Worm (Caenorhabditis elegans) whole organism, L4 larva: ENCODE measurements around the gene panl-2.

Experiments
- R02D3.7 ChIP-seq: fragments of 150-350 bp; sonication (generic microtip); optimal IDR thresholded peaks from 3 replicates; lab custom pipeline; 2014; ENCODE audit warnings: missing biosample characterization, missing genetic modification characterization
- T20F7.1 ChIP-seq: fragments of 200-800 bp; sonication (Bioruptor generic); optimal IDR thresholded peaks from 2 replicates; lab custom pipeline; 2018; ENCODE audit warnings: mild to moderate bottlenecking, missing genetic modification characterization, missing compliant biosample characterization
- Y48G9A.11 ChIP-seq: fragments of 200-800 bp; sonication (Bioruptor generic); IDR thresholded peaks from 2 replicates; pipeline ENCODE4 v1.3.6; 2022; ENCODE audit warnings: missing genetic modification reagents, missing genetic modification characterization, missing compliant biosample characterization
- aha-1 ChIP-seq: fragments of 150-350 bp; peaks from one replicate; lab custom pipeline; 2014; ENCODE audit warnings: missing biosample characterization, missing genetic modification characterization
- ama-1 ChIP-seq: fragments of 150-350 bp; optimal IDR thresholded peaks from 2 replicates; lab custom pipeline; 2014; ENCODE audit warnings: inconsistent platforms, mixed read lengths
- attf-4 ChIP-seq: sonication (generic microtip); optimal IDR thresholded peaks from 3 replicates; lab custom pipeline; 2017; ENCODE audit warnings: missing biosample characterization, missing genetic modification characterization
- ceh-20 ChIP-seq: fragments of 200-800 bp; sonication (Bioruptor generic); IDR thresholded peaks from 2 replicates; pipeline ENCODE4 v1.3.6; 2022; ENCODE audit warnings: missing genetic modification reagents, missing genetic modification characterization, missing compliant biosample characterization
- ceh-28 ChIP-seq: fragments of 150-350 bp; optimal IDR thresholded peaks from 2 replicates; lab custom pipeline; 2014; ENCODE audit warnings: missing biosample characterization, missing genetic modification reagents, missing genetic modification characterization
- ceh-32 ChIP-seq: sonication (generic microtip); optimal IDR thresholded peaks from 2 replicates; lab custom pipeline; 2016; ENCODE audit warnings: mild to moderate bottlenecking, missing genetic modification characterization, missing compliant biosample characterization; ENCODE audit not compliant: poor library complexity
- ceh-62 ChIP-seq: sonication (generic microtip); optimal IDR thresholded peaks from 2 replicates; lab custom pipeline; 2017; ENCODE audit warnings: missing biosample characterization, missing genetic modification characterization
- daf-16 ChIP-seq, 3 experiments: sonication (generic microtip); optimal IDR thresholded peaks; 2 replicates each; lab custom pipeline; 2016 to 2017; ENCODE audit warnings: missing genetic modification characterization in 3 of 3, missing genetic modification reagents in 3 of 3, mild to moderate bottlenecking in 2 of 3, missing compliant biosample characterization in 2 of 3, missing biosample characterization in 1 of 3, moderate library complexity in 1 of 3
- daf-19 ChIP-seq: fragments of 200-800 bp; sonication (Bioruptor generic); conservative IDR thresholded peaks from 2 replicates; pipeline ENCODE4 v1.3.6; 2022; ENCODE audit warnings: missing genetic modification characterization, missing compliant biosample characterization
- dmd-6 ChIP-seq: fragments of 200-800 bp; sonication (Bioruptor generic); IDR thresholded peaks from 2 replicates; pipeline ENCODE4 v1.3.6; 2022; ENCODE audit warnings: missing genetic modification reagents, missing genetic modification characterization, missing compliant biosample characterization
- dpl-1 ChIP-seq: fragments of 150-350 bp; optimal IDR thresholded peaks from 2 replicates; lab custom pipeline; 2014; ENCODE audit warnings: missing biosample characterization, missing genetic modification reagents, missing genetic modification characterization
- hlh-30 ChIP-seq: sonication (generic microtip); optimal IDR thresholded peaks from 2 replicates; lab custom pipeline; 2017; ENCODE audit warnings: antibody characterized with exemption, mild to moderate bottlenecking, missing genetic modification characterization, missing compliant biosample characterization; ENCODE audit not compliant: insufficient read depth
- hmg-1.1 ChIP-seq: fragments of 200-800 bp; sonication (Bioruptor generic); IDR thresholded peaks from 2 replicates; pipeline ENCODE4 v1.3.6; 2022; ENCODE audit warnings: missing genetic modification reagents, missing genetic modification characterization, missing compliant biosample characterization
- lin-38 ChIP-seq: fragments of 200-800 bp; sonication (Bioruptor generic); IDR thresholded peaks from 2 replicates; pipeline ENCODE4 v1.3.6; 2022; ENCODE audit warnings: missing genetic modification reagents, missing genetic modification characterization, missing compliant biosample characterization
- lsy-2 ChIP-seq, 2 experiments: fragments of 150-350 bp in 1 of 2; sonication (generic microtip) in 1 of 2; optimal IDR thresholded peaks; 2 replicates each; lab custom pipeline; 2014 to 2017; ENCODE audit warnings: missing biosample characterization in 2 of 2, missing genetic modification characterization in 2 of 2
- madf-9 ChIP-seq: fragments of 200-800 bp; sonication (Bioruptor generic); conservative IDR thresholded peaks from 2 replicates; pipeline ENCODE4 v1.3.6; 2022; ENCODE audit warnings: missing genetic modification reagents, missing genetic modification characterization, missing compliant biosample characterization
- mep-1 ChIP-seq: fragments of 150-350 bp; sonication (generic microtip); optimal IDR thresholded peaks from 3 replicates; lab custom pipeline; 2014; ENCODE audit warnings: missing biosample characterization, missing genetic modification characterization
- mes-2 ChIP-seq: sonication (generic microtip); optimal IDR thresholded peaks from 2 replicates; lab custom pipeline; 2016; ENCODE audit warnings: missing genotype, mild to moderate bottlenecking, missing genetic modification characterization, missing compliant biosample characterization; ENCODE audit not compliant: poor library complexity, severe bottlenecking
- mxl-2 ChIP-seq: fragments of 200-800 bp; sonication (Bioruptor generic); conservative IDR thresholded peaks from 2 replicates; pipeline ENCODE4 v1.3.6; 2022; ENCODE audit warnings: missing genetic modification reagents, missing genetic modification characterization, missing compliant biosample characterization
- nhr-11 ChIP-seq: fragments of 150-350 bp; optimal IDR thresholded peaks from 2 replicates; lab custom pipeline; 2014; ENCODE audit warnings: missing biosample characterization, missing genetic modification characterization
- nhr-28 ChIP-seq: fragments of 150-350 bp; optimal IDR thresholded peaks from 2 replicates; lab custom pipeline; 2014; ENCODE audit warnings: missing biosample characterization, missing genetic modification characterization
- nhr-41 ChIP-seq: fragments of 200-800 bp; sonication (Bioruptor generic); IDR thresholded peaks from 2 replicates; pipeline ENCODE4 v1.3.6; 2022; ENCODE audit warnings: missing genetic modification reagents, missing genetic modification characterization, missing compliant biosample characterization
- nhr-6 ChIP-seq: fragments of 150-350 bp; optimal IDR thresholded peaks from 2 replicates; lab custom pipeline; 2014; ENCODE audit warnings: missing biosample characterization, missing genetic modification characterization
- nhr-76 ChIP-seq: fragments of 150-350 bp; optimal IDR thresholded peaks from 2 replicates; lab custom pipeline; 2014; ENCODE audit warnings: missing biosample characterization, missing genetic modification characterization
- php-3 ChIP-seq: fragments of 200-800 bp; sonication (Bioruptor generic); IDR thresholded peaks from 2 replicates; pipeline ENCODE4 v1.3.6; 2022; ENCODE audit warnings: missing genetic modification reagents, missing genetic modification characterization, missing compliant biosample characterization
- set-16 ChIP-seq: fragments of 200-800 bp; sonication (Bioruptor generic); IDR thresholded peaks from 2 replicates; pipeline ENCODE4 v1.3.6; 2022; ENCODE audit warnings: missing genetic modification reagents, missing genetic modification characterization, missing compliant biosample characterization
- skn-1 ChIP-seq: fragments of 150-350 bp; optimal IDR thresholded peaks from 2 replicates; lab custom pipeline; 2014; ENCODE audit warnings: missing biosample characterization, missing genetic modification characterization
- unc-39 ChIP-seq: sonication (generic microtip); optimal IDR thresholded peaks from 2 replicates; lab custom pipeline; 2017; ENCODE audit warnings: missing biosample characterization, missing genetic modification characterization
- unc-62 ChIP-seq, 3 experiments: fragments of 150-350 bp in 1 of 3; sonication (generic microtip); optimal IDR thresholded peaks in 2 of 3; peaks in 1 of 3; 1 replicate in 1 of 3; 2 replicates in 2 of 3; lab custom pipeline; 2014 to 2017; ENCODE audit warnings: missing biosample characterization in 3 of 3, missing genetic modification characterization in 3 of 3, missing genetic modification reagents in 3 of 3, missing genotype in 1 of 3
- vab-7 ChIP-seq: fragments of 200-800 bp; sonication (Bioruptor generic); IDR thresholded peaks from 2 replicates; pipeline ENCODE4 v1.3.6; 2022; ENCODE audit warnings: missing genetic modification reagents, missing genetic modification characterization, missing compliant biosample characterization
- zip-11 ChIP-seq: fragments of 200-800 bp; sonication (Bioruptor generic); IDR thresholded peaks from 2 replicates; pipeline ENCODE4 v1.3.6; 2022; ENCODE audit warnings: missing genetic modification characterization, missing compliant biosample characterization

panl-2 gene

DNA sequence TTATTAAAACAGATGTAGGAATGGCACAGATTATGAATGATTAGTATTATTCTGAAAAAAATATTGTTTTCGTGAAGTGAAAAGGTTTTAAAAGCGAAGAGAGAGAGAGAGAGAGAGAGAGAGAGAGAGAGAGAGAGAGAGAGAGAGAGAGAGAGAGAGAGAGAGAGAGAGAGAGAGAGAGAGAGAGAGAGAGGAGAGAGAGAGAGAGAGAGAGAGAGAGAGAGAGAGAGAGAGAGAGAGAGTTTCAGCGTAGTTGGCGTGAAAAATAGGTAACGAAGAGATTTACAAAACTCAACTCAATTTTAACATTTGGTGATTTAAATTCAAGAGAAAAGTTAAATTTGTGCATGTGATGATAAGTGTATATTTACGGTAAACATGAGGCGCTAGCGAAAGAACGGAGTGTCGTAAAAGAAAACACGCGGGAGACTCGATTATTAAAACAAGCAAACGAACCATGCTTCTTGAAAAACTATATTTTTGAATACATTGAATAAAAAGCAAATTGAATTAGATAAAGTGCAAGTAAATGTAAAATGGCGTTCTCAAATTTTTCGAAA lies at the start of gene panl-2:
Gene panl-2 (minus strand): TSS at position 51 of the 560 bp plus-strand sequence.
- no peak for TF ChIP-seq daf-16 (GFP tag; optimal IDR thresholded peaks at IDR 0.05; lab: Kevin White, UChicago)
- TF ChIP-seq daf-16 (tag; optimal IDR thresholded peaks at IDR 0.05; lab: Kevin White, UChicago) = peak; percentile 57
- peak; percentile 57 for TF ChIP-seq R02D3.7
- peak; percentile 24 for TF ChIP-seq mep-1
- no peak for TF ChIP-seq skn-1
- TF ChIP-seq mes-2 (tag; lab: Kevin White, UChicago) = peak; percentile 67
- TF ChIP-seq set-16 = peak; percentile 33; the same call in 1 of the 2 replicates
- peak; percentile 85 for TF ChIP-seq Y48G9A.11 (GFP tag; lab: Robert Waterston, UW)
- 0 out of 2 replicates have a peak, but pooled peaks have one; percentile 7 for TF ChIP-seq lin-38 (GFP tag; lab: Robert Waterston, UW)
- peak; percentile 94 for TF ChIP-seq T20F7.1 (GFP tag; lab: Kevin White, UChicago)
- TF ChIP-seq php-3 (GFP tag; lab: Robert Waterston, UW) = no peak
- 0 out of 2 replicates have a peak, but pooled peaks have one; percentile 9 for TF ChIP-seq hmg-1.1 (GFP tag; lab: Robert Waterston, UW)
- TF ChIP-seq hlh-30 (tag; lab: Kevin White, UChicago) = peak; percentile 91
- no peak for TF ChIP-seq nhr-76 (tag; lab: Kevin White, UChicago)
- peak; percentile 9 for TF ChIP-seq nhr-11 (tag; lab: Kevin White, UChicago)
- TF ChIP-seq lsy-2 (tag; optimal IDR thresholded peaks at IDR 0.05; lab: Kevin White, UChicago) = peak in 1 of 2 experiments; percentile 88
- TF ChIP-seq ceh-28 (tag; lab: Kevin White, UChicago) = no peak
- TF ChIP-seq zip-11 (GFP tag; lab: Robert Waterston, UW) = no peak
- peak; percentile 86 for TF ChIP-seq dpl-1 (GFP tag; lab: Kevin White, UChicago)

DNA sequence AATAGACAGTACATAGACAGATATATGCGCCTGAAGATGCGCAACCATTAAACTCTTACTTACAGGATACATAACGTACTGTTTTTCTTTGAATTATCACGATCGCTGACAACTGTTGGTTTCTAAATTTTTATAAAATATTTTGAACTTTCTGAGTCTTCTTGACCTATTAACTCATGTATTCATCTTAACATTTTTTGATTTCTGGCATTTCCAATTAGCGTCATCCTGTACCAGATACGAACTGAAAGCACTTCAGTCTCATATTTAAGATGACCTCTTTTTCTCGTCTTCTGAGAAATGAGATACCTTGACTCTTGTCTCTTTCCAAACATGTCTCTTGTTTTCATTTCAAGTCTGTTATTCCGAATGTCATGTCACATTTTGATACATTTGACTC lies 45.8 kb upstream of the panl-2 start:
- TF ChIP-seq unc-62 (GFP tag; optimal IDR thresholded peaks at IDR 0.05 in 1 of 2; lab: Kevin White, UChicago) = peak in 1 of 2 experiments; percentile 95
- no peak for TF ChIP-seq unc-62 (tag; optimal IDR thresholded peaks at IDR 0.05; lab: Kevin White, UChicago)
- TF ChIP-seq attf-4 = no peak

ce11 chrIII:7012060-7012459 lies 44.1 kb upstream of the panl-2 start:
- TF ChIP-seq unc-62 (GFP tag; optimal IDR thresholded peaks at IDR 0.05 in 1 of 2; lab: Kevin White, UChicago) (peak in 1 of 2 experiments; percentile 79), unc-62 (tag; optimal IDR thresholded peaks at IDR 0.05; lab: Kevin White, UChicago) (no peak), ceh-32 (no peak)

DNA sequence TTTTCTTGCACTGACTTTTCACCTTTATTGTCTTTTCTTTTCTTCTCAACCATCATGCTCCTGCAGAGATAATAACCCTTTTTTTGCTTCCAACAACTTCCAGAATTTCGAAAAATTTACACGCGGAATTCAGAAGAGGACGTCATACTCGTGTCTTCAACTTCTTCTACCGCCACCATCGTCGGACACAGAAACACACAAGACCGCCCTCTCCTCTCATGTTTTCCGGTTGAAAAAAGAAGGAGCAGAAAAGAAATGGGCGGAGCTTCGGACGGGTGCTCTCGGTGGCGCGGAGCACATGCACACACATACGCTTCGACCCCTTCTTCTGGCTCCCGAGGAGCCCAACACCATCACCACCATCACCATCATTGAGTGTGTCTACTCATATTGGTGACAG lies 40.9 kb upstream of the panl-2 start, which contains the start of gene lgc-38:
Gene lgc-38 (plus strand): TSS at position 301 of the 400 bp plus-strand sequence.
- no peak for TF ChIP-seq ama-1 (lab: Kevin White, UChicago)
- no peak for TF ChIP-seq dmd-6 (GFP tag; lab: Robert Waterston, UW)
- TF ChIP-seq hlh-30 (tag; lab: Kevin White, UChicago) = peak; percentile 5

- peak; percentile 21 for TF ChIP-seq aha-1 (tag; lab: Kevin White, UChicago)
- no peak for TF ChIP-seq ceh-20
- TF ChIP-seq unc-39 (tag; lab: Kevin White, UChicago) = no peak
- peak; percentile 7 for TF ChIP-seq hlh-30 (tag; lab: Kevin White, UChicago)
- TF ChIP-seq madf-9 (GFP tag; lab: Robert Waterston, UW) = no peak
Measured at ce11 chrIII:7005350-7005749, 37.4 kb upstream of the panl-2 start, which contains the start of gene C06E8.5. C06E8.5 (minus strand) TSS chrIII:7005450.

DNA sequence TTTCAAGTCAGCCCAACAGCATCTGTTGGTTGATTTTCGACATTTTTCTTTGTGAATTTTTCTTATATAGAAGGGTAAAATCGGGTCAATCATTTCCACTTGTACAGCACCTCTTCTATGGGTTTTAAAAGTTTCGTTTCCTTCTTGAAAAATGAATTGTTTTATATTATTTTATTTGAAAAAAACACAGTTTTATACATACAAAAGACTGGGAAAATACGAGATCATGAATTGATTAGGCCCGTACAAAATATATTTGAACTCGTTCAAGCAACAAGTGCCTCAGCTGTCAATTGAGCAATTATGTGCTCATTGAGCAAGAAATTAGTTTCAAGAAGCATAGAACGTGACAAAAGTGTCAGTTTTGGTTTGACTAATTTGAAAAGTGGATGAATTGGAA lies 34.2 kb upstream of the panl-2 start:
- no peak for TF ChIP-seq nhr-41
- TF ChIP-seq lin-38 (GFP tag; lab: Robert Waterston, UW) = no peak
- no peak for TF ChIP-seq mxl-2 (GFP tag; lab: Robert Waterston, UW)
- peak; percentile 40 for TF ChIP-seq aha-1 (tag; lab: Kevin White, UChicago)
- peak in 1 of 2 experiments; percentile 98 for TF ChIP-seq unc-62 (GFP tag; optimal IDR thresholded peaks at IDR 0.05 in 1 of 2; lab: Kevin White, UChicago)
- TF ChIP-seq unc-62 (tag; optimal IDR thresholded peaks at IDR 0.05; lab: Kevin White, UChicago) = no peak
- TF ChIP-seq nhr-28 (tag; lab: Kevin White, UChicago) = no peak
- TF ChIP-seq daf-19 = no peak
- TF ChIP-seq vab-7 (GFP tag; lab: Robert Waterston, UW) = no peak
- no peak for TF ChIP-seq nhr-6 (tag; lab: Kevin White, UChicago)
- no peak for TF ChIP-seq ceh-62
